Fruit fly (Drosophila melanogaster) whole organism, embryonic: ENCODE measurements around the gene CG6652.

ENCODE experiments used
- Adf1 ChIP-seq: fragments of 200-800 bp; sonication (Bioruptor generic); IDR thresholded peaks from 2 replicates; pipeline ENCODE4 v1.3.6; 2022; ENCODE audit warnings: missing biosample characterization, missing genetic modification characterization
- Awh ChIP-seq: fragments of 200-800 bp; sonication (Bioruptor generic); IDR thresholded peaks from 2 replicates; pipeline ENCODE4, ENCODE4 v1.3.6; 2022; ENCODE audit warnings: missing biosample characterization, missing genetic modification characterization
- CG10274 ChIP-seq: fragments of 200-800 bp; sonication (Bioruptor generic); optimal IDR thresholded peaks from 3 replicates; lab custom pipeline; 2017; ENCODE audit warnings: missing biosample characterization, mild to moderate bottlenecking, missing genetic modification characterization
- CG10565 ChIP-seq: fragments of 200-800 bp; sonication (Bioruptor generic); optimal IDR thresholded peaks from 3 replicates; lab custom pipeline; 2016; ENCODE audit warnings: missing biosample characterization, mild to moderate bottlenecking, missing genetic modification characterization
- CG10959 ChIP-seq: fragments of 200-800 bp; sonication (Bioruptor generic); IDR thresholded peaks from 2 replicates; pipeline ENCODE4 v1.3.6; 2022; ENCODE audit warnings: missing biosample characterization, missing genetic modification characterization
- CG10979 ChIP-seq: fragments of 200-800 bp; sonication (Bioruptor generic); optimal IDR thresholded peaks from 2 replicates; lab custom pipeline; 2018; ENCODE audit warnings: missing biosample characterization, mild to moderate bottlenecking, missing genetic modification characterization, moderate library complexity
- CG11560 ChIP-seq: fragments of 200-800 bp; sonication (Bioruptor generic); IDR thresholded peaks from 3 replicates; pipeline ENCODE4 v1.3.6; 2022; ENCODE audit warnings: missing biosample characterization, missing genetic modification characterization
- CG12769 ChIP-seq: fragments of 200-800 bp; sonication (Bioruptor generic); optimal IDR thresholded peaks from 2 replicates; lab custom pipeline; 2019; ENCODE audit warnings: missing biosample characterization, mild to moderate bottlenecking, missing genetic modification characterization, moderate library complexity
- CG12942 ChIP-seq: fragments of 200-800 bp; sonication (Bioruptor generic); optimal IDR thresholded peaks from 3 replicates; lab custom pipeline; 2016; ENCODE audit warnings: missing biosample characterization, missing genetic modification characterization
- CG15514 ChIP-seq: fragments of 200-800 bp; sonication (Bioruptor generic); optimal IDR thresholded peaks from 3 replicates; lab custom pipeline; 2017; ENCODE audit warnings: missing biosample characterization, missing genetic modification characterization, mild to moderate bottlenecking, moderate library complexity, missing genetic modification reagents
- CG16779 ChIP-seq: fragments of 200-800 bp; sonication (Bioruptor generic); IDR thresholded peaks from 2 replicates; pipeline ENCODE4 v1.3.6; 2022; ENCODE audit warnings: missing biosample characterization, missing genetic modification characterization
- CG1832 ChIP-seq: fragments of 200-800 bp; sonication (Bioruptor generic); optimal IDR thresholded peaks from 2 replicates; lab custom pipeline; 2017; ENCODE audit warnings: missing biosample characterization, mild to moderate bottlenecking, missing genetic modification characterization, inconsistent platforms
- CG30020 ChIP-seq: fragments of 200-800 bp; optimal IDR thresholded peaks from 2 replicates; lab custom pipeline; 2019; ENCODE audit warnings: missing biosample characterization, mild to moderate bottlenecking, missing genetic modification characterization, moderate library complexity
- CG33557 ChIP-seq: fragments of 200-800 bp; sonication (Bioruptor generic); optimal IDR thresholded peaks from 2 replicates; lab custom pipeline; 2019; ENCODE audit warnings: missing biosample characterization, mild to moderate bottlenecking, missing genetic modification characterization, moderate library complexity
- CG34376 ChIP-seq: fragments of 200-800 bp; sonication (Bioruptor generic); optimal IDR thresholded peaks from 2 replicates; lab custom pipeline; 2018; ENCODE audit warnings: missing biosample characterization, mild to moderate bottlenecking, missing genetic modification characterization
- CG6854 ChIP-seq: fragments of 200-800 bp; sonication (Bioruptor generic); optimal IDR thresholded peaks from 3 replicates; lab custom pipeline; 2017; ENCODE audit warnings: missing biosample characterization, mild to moderate bottlenecking, missing genetic modification characterization
- CG8359 ChIP-seq: fragments of 200-800 bp; sonication (Bioruptor generic); optimal IDR thresholded peaks from 2 replicates; lab custom pipeline; 2017; ENCODE audit warnings: missing biosample characterization, mild to moderate bottlenecking, missing genetic modification characterization, borderline replicate concordance
- CG8944 ChIP-seq: fragments of 200-800 bp; sonication (Bioruptor generic); optimal IDR thresholded peaks from 3 replicates; lab custom pipeline; 2016; ENCODE audit warnings: missing biosample characterization, missing genetic modification characterization
- CG9727 ChIP-seq: fragments of 200-800 bp; sonication (Bioruptor generic); optimal IDR thresholded peaks from 3 replicates; lab custom pipeline; 2017; ENCODE audit warnings: missing biosample characterization, mild to moderate bottlenecking, missing genetic modification characterization
- CG9797 ChIP-seq: fragments of 200-800 bp; sonication (Bioruptor generic); optimal IDR thresholded peaks from 3 replicates; lab custom pipeline; 2018; ENCODE audit warnings: missing biosample characterization, mild to moderate bottlenecking, missing genetic modification characterization
- CoRest ChIP-seq: fragments of 200-800 bp; sonication (Bioruptor generic); optimal IDR thresholded peaks from 3 replicates; lab custom pipeline; 2018; ENCODE audit warnings: missing biosample characterization, mild to moderate bottlenecking, missing genetic modification characterization, moderate library complexity
- Deaf1 ChIP-seq: fragments of 200-800 bp; optimal IDR thresholded peaks from 3 replicates; lab custom pipeline; 2019; ENCODE audit warnings: missing biosample characterization, mild to moderate bottlenecking, missing genetic modification characterization, moderate library complexity
- Eip74EF ChIP-seq, 2 experiments: fragments of 200-800 bp in 1 of 2; fragments of >200 bp in 1 of 2; sonication (Bioruptor generic) in 1 of 2; optimal IDR thresholded peaks; 2 replicates each; lab custom pipeline; 2017 to 2019; ENCODE audit warnings: missing biosample characterization in 2 of 2, missing genetic modification characterization in 2 of 2, mild to moderate bottlenecking in 1 of 2, moderate library complexity in 1 of 2
- Hey ChIP-seq: fragments of 200-800 bp; sonication (Bioruptor generic); optimal IDR thresholded peaks from 3 replicates; lab custom pipeline; 2018; ENCODE audit warnings: missing biosample characterization, mild to moderate bottlenecking, missing genetic modification characterization
- Hr39 ChIP-seq: fragments of >200 bp; optimal IDR thresholded peaks from 2 replicates; lab custom pipeline; 2017
- Kr ChIP-seq: fragments of 200-800 bp; sonication (Bioruptor generic); optimal IDR thresholded peaks from 2 replicates; lab custom pipeline; 2017; ENCODE audit warnings: missing biosample characterization, mild to moderate bottlenecking, missing genetic modification characterization
- Mes4 ChIP-seq: fragments of 200-800 bp; sonication (Bioruptor generic); optimal IDR thresholded peaks from 2 replicates; lab custom pipeline; 2016; ENCODE audit warnings: missing biosample characterization, missing genetic modification characterization
- Neu2 ChIP-seq: fragments of 200-800 bp; sonication (Bioruptor generic); optimal IDR thresholded peaks from 3 replicates; lab custom pipeline; 2016; ENCODE audit warnings: missing biosample characterization, missing genetic modification characterization, borderline replicate concordance
- Opbp ChIP-seq: fragments of 200-800 bp; sonication (Bioruptor generic); IDR thresholded peaks from 3 replicates; pipeline ENCODE4 v1.3.6; 2022; ENCODE audit warnings: missing biosample characterization, missing genetic modification characterization; ENCODE audit not compliant: partially characterized antibody
- Sox100B ChIP-seq: fragments of 200-800 bp; sonication (Bioruptor generic); optimal IDR thresholded peaks from 3 replicates; lab custom pipeline; 2018; ENCODE audit warnings: missing biosample characterization, mild to moderate bottlenecking, missing genetic modification characterization
- Tbp ChIP-seq: fragments of >200 bp; optimal IDR thresholded peaks from 2 replicates; lab custom pipeline; 2018; ENCODE audit warnings: missing biosample characterization, missing genetic modification characterization
- Xrp1 ChIP-seq: fragments of 200-800 bp; sonication (Bioruptor generic); IDR thresholded peaks from 2 replicates; pipeline ENCODE4 v1.3.6; 2022; ENCODE audit warnings: missing biosample characterization, missing genetic modification characterization
- az2 ChIP-seq: fragments of 200-800 bp; sonication (Bioruptor generic); optimal IDR thresholded peaks from 3 replicates; lab custom pipeline; 2016; ENCODE audit warnings: missing biosample characterization, missing genetic modification characterization
- bigmax ChIP-seq: fragments of 200-800 bp; sonication (Bioruptor generic); optimal IDR thresholded peaks from 2 replicates; lab custom pipeline; 2018; ENCODE audit warnings: missing biosample characterization, mild to moderate bottlenecking, missing genetic modification characterization
- cad ChIP-seq: fragments of >200 bp; optimal IDR thresholded peaks from 2 replicates; lab custom pipeline; 2017; ENCODE audit warnings: missing biosample characterization, missing genetic modification characterization
- caup ChIP-seq: fragments of 200-800 bp; sonication (Bioruptor generic); optimal IDR thresholded peaks from 3 replicates; lab custom pipeline; 2017; ENCODE audit warnings: missing biosample characterization, mild to moderate bottlenecking, missing genetic modification characterization, moderate library complexity; ENCODE audit not compliant: severe bottlenecking
- corto ChIP-seq: fragments of 200-800 bp; sonication (Bioruptor generic); optimal IDR thresholded peaks from 2 replicates; lab custom pipeline; 2016; ENCODE audit warnings: missing biosample characterization, mild to moderate bottlenecking, missing genetic modification characterization, moderate library complexity
- danr ChIP-seq: fragments of 200-800 bp; sonication (Bioruptor generic); IDR thresholded peaks from 2 replicates; pipeline ENCODE4 v1.3.6; 2022; ENCODE audit warnings: missing biosample characterization, missing genetic modification characterization
- dati ChIP-seq: fragments of 200-800 bp; sonication (Bioruptor generic); IDR thresholded peaks from 2 replicates; pipeline ENCODE4 v1.3.6; 2022; ENCODE audit warnings: missing biosample characterization, missing genetic modification characterization
- disco-r ChIP-seq: fragments of 200-800 bp; sonication (Bioruptor generic); optimal IDR thresholded peaks from 2 replicates; lab custom pipeline; 2016; ENCODE audit warnings: missing biosample characterization, missing genetic modification characterization
- dpn ChIP-seq, 2 experiments: fragments of 200-800 bp; sonication (Bioruptor generic); optimal IDR thresholded peaks; 3 replicates each; lab custom pipeline; 2016; ENCODE audit warnings: missing biosample characterization in 2 of 2, missing genetic modification characterization in 2 of 2
- eyg ChIP-seq: fragments of 200-800 bp; sonication (Bioruptor generic); optimal IDR thresholded peaks from 3 replicates; lab custom pipeline; 2016; ENCODE audit warnings: missing biosample characterization, missing genetic modification characterization
- fd64A ChIP-seq: fragments of 200-800 bp; sonication (Bioruptor generic); optimal IDR thresholded peaks from 3 replicates; lab custom pipeline; 2018; ENCODE audit warnings: missing biosample characterization, mild to moderate bottlenecking, missing genetic modification characterization
- gce ChIP-seq: fragments of 200-800 bp; sonication (Bioruptor generic); IDR thresholded peaks from 3 replicates; pipeline ENCODE4 v1.3.6; 2022; ENCODE audit warnings: missing biosample characterization, missing genetic modification characterization
- lmd ChIP-seq: fragments of 200-800 bp; sonication (Bioruptor generic); IDR thresholded peaks from 2 replicates; pipeline ENCODE4 v1.3.6; 2022; ENCODE audit warnings: missing biosample characterization, missing genetic modification characterization
- nom ChIP-seq: fragments of 200-800 bp; sonication (Bioruptor generic); optimal IDR thresholded peaks from 2 replicates; lab custom pipeline; 2017; ENCODE audit warnings: missing biosample characterization, missing genetic modification characterization, mild to moderate bottlenecking, moderate library complexity, missing genetic modification reagents
- rib ChIP-seq: fragments of 200-800 bp; sonication (Bioruptor generic); IDR thresholded peaks from 2 replicates; pipeline ENCODE4 v1.3.6; 2022; ENCODE audit warnings: missing biosample characterization, missing genetic modification characterization
- so ChIP-seq: fragments of 200-800 bp; sonication (Bioruptor generic); IDR thresholded peaks from 3 replicates; pipeline ENCODE4 v1.3.6; 2022; ENCODE audit warnings: missing biosample characterization, missing genetic modification characterization
- tll ChIP-seq, 2 experiments: fragments of 200-800 bp in 1 of 2; fragments of >200 bp in 1 of 2; sonication (Bioruptor generic) in 1 of 2; optimal IDR thresholded peaks; 2 replicates each; lab custom pipeline; 2017 to 2019; ENCODE audit warnings: missing biosample characterization in 2 of 2, missing genetic modification characterization in 2 of 2, mild to moderate bottlenecking in 1 of 2, moderate library complexity in 1 of 2
- zf30C ChIP-seq: fragments of 200-800 bp; sonication (Bioruptor generic); optimal IDR thresholded peaks from 3 replicates; lab custom pipeline; 2018; ENCODE audit warnings: missing biosample characterization, mild to moderate bottlenecking, missing genetic modification characterization

The CG6652 gene

DNA sequence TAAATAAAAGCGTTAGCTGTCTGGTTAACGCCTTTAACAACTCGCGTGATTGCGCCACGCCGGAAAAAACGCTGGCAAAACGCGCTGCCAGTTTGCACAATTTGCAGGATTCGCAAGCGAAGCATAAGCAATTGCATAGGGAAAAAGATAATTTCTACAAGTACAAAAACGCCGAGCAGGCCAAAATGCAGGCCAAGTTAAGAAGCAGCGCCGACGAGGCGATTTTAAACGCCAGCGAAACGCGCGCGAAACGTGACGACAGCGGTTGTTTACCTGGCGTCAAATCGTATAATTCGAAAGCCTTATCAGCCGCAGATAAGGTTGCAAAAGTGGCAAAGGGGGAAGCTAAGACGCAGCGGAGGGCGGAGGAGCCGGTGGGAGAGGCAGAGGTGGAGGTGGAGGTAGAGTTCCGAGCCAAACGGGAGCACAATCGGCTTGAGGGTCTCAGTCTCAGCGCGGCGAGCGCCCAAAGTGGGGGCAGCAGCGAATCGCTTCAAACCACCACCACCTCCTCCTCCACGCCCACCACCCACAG lies 41.5 kb downstream of the CG6652 start (continued):
- TF ChIP-seq Mes4 (no peak), fd64A (GFP tag; lab: Kevin White, UChicago) (no peak), gce (GFP tag; lab: Robert Waterston, UW) (no peak), dati (GFP tag; lab: Robert Waterston, UW) (no peak), rib (0 out of 2 replicates have a peak, but pooled peaks have one; percentile 13), CG8359 (GFP tag; lab: Kevin White, UChicago) (peak; percentile 100), CG12942 (GFP tag; lab: Kevin White, UChicago) (no peak), CG30020 (tag; lab: Kevin White, UChicago) (no peak), Awh (GFP tag; lab: Robert Waterston, UW) (no peak), nom (GFP tag; lab: Kevin White, UChicago) (no peak), CG1832 (GFP tag; lab: Kevin White, UChicago) (no peak), Kr (no peak), lmd (no peak), CG12769 (tag; lab: Kevin White, UChicago) (peak; percentile 53), Sox100B (GFP tag; lab: Kevin White, UChicago) (no peak), Neu2 (GFP tag; lab: Kevin White, UChicago) (no peak), Opbp (GFP tag; lab: Robert Waterston, UW) (0 out of 3 replicates have a peak, but pooled peaks have one; percentile 21), Deaf1 (tag; lab: Kevin White, UChicago) (peak; percentile 39), Adf1 (peak; percentile 72), CG10979 (tag; lab: Kevin White, UChicago) (no peak), Eip74EF (GFP tag; optimal IDR thresholded peaks at IDR 0.05; lab: Kevin White, UChicago) (no peak), CoRest (tag; lab: Kevin White, UChicago) (no peak), CG9727 (GFP tag; lab: Kevin White, UChicago) (no peak), caup (GFP tag; lab: Kevin White, UChicago) (peak; percentile 28), CG15514 (GFP tag; lab: Kevin White, UChicago) (no peak), dpn (GFP tag; optimal IDR thresholded peaks at IDR 0.05; lab: Kevin White, UChicago) (no peak), CG10959 (GFP tag; lab: Robert Waterston, UW) (no peak), CG6854 (GFP tag; lab: Kevin White, UChicago) (no peak), CG8944 (GFP tag; lab: Kevin White, UChicago) (no peak), Xrp1 (GFP tag; lab: Robert Waterston, UW) (no peak), tll (GFP tag; optimal IDR thresholded peaks at IDR 0.05; lab: Kevin White, UChicago) (no peak), CG33557 (no peak), disco-r (GFP tag; lab: Kevin White, UChicago) (no peak), corto (no peak), bigmax (no peak), cad (GFP tag; lab: Kevin White, UChicago) (no peak), CG34376 (no peak), zf30C (no peak), Hr39 (lab: Kevin White, UChicago) (no peak), az2 (no peak), CG16779 (no peak), CG10274 (GFP tag; lab: Kevin White, UChicago) (no peak), Hey (peak; percentile 39), CG9797 (GFP tag; lab: Kevin White, UChicago) (no peak), CG10565 (no peak), Tbp (GFP tag; lab: Kevin White, UChicago) (no peak), eyg (GFP tag; lab: Kevin White, UChicago) (no peak), so (GFP tag; lab: Robert Waterston, UW) (no peak), danr (GFP tag; lab: Robert Waterston, UW) (no peak), CG11560 (tag; lab: Robert Waterston, UW) (no peak)
